Worm (Caenorhabditis elegans): ENCODE measurements around the gene K11H12.8.

- TF ChIP-seq hnd-1 (tag; optimal IDR thresholded peaks at IDR 0.05) (no peak), flt-1 (GFP tag; IDR thresholded peaks at IDR 0.05) (no peak), scrt-1 (GFP tag; IDR thresholded peaks at IDR 0.05) (no peak), tra-4 (tag; optimal IDR thresholded peaks at IDR 0.05) (no peak), ama-1 (optimal IDR thresholded peaks at IDR 0.05) (no peak), tbx-37 (GFP tag; conservative IDR thresholded peaks at IDR 0.05) (no peak), pes-1 (GFP tag; IDR thresholded peaks at IDR 0.05) (no peak), tbx-11 (GFP tag; IDR thresholded peaks at IDR 0.05) (no peak), ceh-36 (tag; optimal IDR thresholded peaks at IDR 0.05) (no peak), F13C5.2 (tag; optimal IDR thresholded peaks at IDR 0.05) (no peak), ceh-13 (GFP tag; optimal IDR thresholded peaks at IDR 0.05) (no peak)
These were observed 10.0 kb downstream of the K11H12.8 start, which contains the start of gene K11H12.7 for ce11 chrIV:665225-665624.
